Worm (Caenorhabditis elegans) whole organism, mixed stage, embryonic: ENCODE data around the gene F35A5.5.

Experiments used
- ceh-39 ChIP-seq: fragments of 150-350 bp; optimal IDR thresholded peaks from 2 replicates; lab custom pipeline; 2014; ENCODE audit warnings: missing biosample characterization, missing genetic modification characterization
- ces-1 ChIP-seq: fragments of 150-350 bp; optimal IDR thresholded peaks from 2 replicates; lab custom pipeline; 2014; ENCODE audit warnings: missing biosample characterization, missing genetic modification reagents, missing genetic modification characterization
- elt-1 ChIP-seq: sonication (generic microtip); optimal IDR thresholded peaks from 2 replicates; lab custom pipeline; 2017; ENCODE audit warnings: missing genetic modification characterization, mild to moderate bottlenecking, missing compliant biosample characterization, antibody characterized with exemption, moderate library complexity, borderline replicate concordance; ENCODE audit not compliant: insufficient read depth
- flh-1 ChIP-seq: fragments of 200-800 bp; sonication (Bioruptor generic); optimal IDR thresholded peaks from 2 replicates; lab custom pipeline; 2018; ENCODE audit warnings: mild to moderate bottlenecking, missing genetic modification characterization, moderate library complexity, missing compliant biosample characterization
- hlh-1 ChIP-seq: fragments of 150-350 bp; optimal IDR thresholded peaks from 2 replicates; lab custom pipeline; 2014; ENCODE audit warnings: missing biosample characterization, missing genetic modification reagents, missing genetic modification characterization
- lin-13 ChIP-seq: fragments of 150-350 bp; optimal IDR thresholded peaks from 2 replicates; lab custom pipeline; 2014; ENCODE audit warnings: missing biosample characterization, missing genetic modification characterization
- lin-32 ChIP-seq: fragments of 200-800 bp; sonication (Bioruptor generic); optimal IDR thresholded peaks from 2 replicates; lab custom pipeline; 2018; ENCODE audit warnings: mild to moderate bottlenecking, missing genetic modification characterization, missing compliant biosample characterization
- mab-5 ChIP-seq: fragments of 150-350 bp; optimal IDR thresholded peaks from 2 replicates; lab custom pipeline; 2014; ENCODE audit warnings: missing biosample characterization, missing genetic modification characterization
- nhr-237 ChIP-seq: fragments of 150-350 bp; optimal IDR thresholded peaks from 2 replicates; lab custom pipeline; 2014; ENCODE audit warnings: missing biosample characterization, missing genetic modification characterization
- pha-4 ChIP-seq: fragments of 150-350 bp; optimal IDR thresholded peaks from 2 replicates; lab custom pipeline; 2018; ENCODE audit warnings: missing biosample characterization, missing genetic modification reagents, missing genetic modification characterization
- snpc-4 ChIP-seq: fragments of 150-350 bp; optimal IDR thresholded peaks from 2 replicates; lab custom pipeline; 2014; ENCODE audit warnings: missing biosample characterization, missing genetic modification characterization
- unc-39 ChIP-seq: fragments of 150-350 bp; optimal IDR thresholded peaks from 2 replicates; lab custom pipeline; 2014; ENCODE audit warnings: missing biosample characterization, missing genetic modification characterization
- unc-62 ChIP-seq: fragments of 150-350 bp; optimal IDR thresholded peaks from 2 replicates; lab custom pipeline; 2014; ENCODE audit warnings: missing biosample characterization, missing genetic modification reagents, missing genetic modification characterization
- ztf-11 ChIP-seq: fragments of 150-350 bp; optimal IDR thresholded peaks from 2 replicates; lab custom pipeline; 2014; ENCODE audit warnings: missing biosample characterization, missing genetic modification characterization

ce11 chrX:3758399-3758798 is 37.1 kb downstream of the F35A5.5 start, which contains the start of gene T14G12.12:
- no peak for TF ChIP-seq lin-13 (tag; lab: Kevin White, UChicago)
- TF ChIP-seq hlh-1 (tag; lab: Kevin White, UChicago): no peak
- no peak for TF ChIP-seq elt-1
- TF ChIP-seq pha-4: no peak
- TF ChIP-seq ztf-11 (tag; lab: Kevin White, UChicago): no peak
- no peak for TF ChIP-seq ces-1 (GFP tag; lab: Kevin White, UChicago)
- TF ChIP-seq lin-32 (GFP tag; lab: Kevin White, UChicago): no peak
- no peak for TF ChIP-seq unc-39 (tag; lab: Kevin White, UChicago)
- no peak for TF ChIP-seq ceh-39
- no peak for TF ChIP-seq snpc-4 (tag; lab: Kevin White, UChicago)
- no peak for TF ChIP-seq nhr-237 (tag; lab: Kevin White, UChicago)
- no peak for TF ChIP-seq mab-5 (tag; lab: Kevin White, UChicago)
- TF ChIP-seq unc-62 (GFP tag; lab: Kevin White, UChicago): no peak
- TF ChIP-seq flh-1 (GFP tag; lab: Kevin White, UChicago): no peak
